Worm (Caenorhabditis elegans) whole organism, L3 larva: Measurements from ENCODE around the gene herd-1.

ENCODE experiments used
- ZK546.5 ChIP-seq: sonication (generic microtip); optimal IDR thresholded peaks from 2 replicates; lab custom pipeline; 2017; ENCODE audit warnings: missing biosample characterization, missing genetic modification characterization
- ceh-16 ChIP-seq: sonication (generic microtip); optimal IDR thresholded peaks from 2 replicates; lab custom pipeline; 2017; ENCODE audit warnings: missing biosample characterization, missing genetic modification characterization
- ceh-28 ChIP-seq: fragments of 150-350 bp; optimal IDR thresholded peaks from 2 replicates; lab custom pipeline; 2014; ENCODE audit warnings: missing biosample characterization, missing genetic modification reagents, missing genetic modification characterization
- egl-27 ChIP-seq: sonication (generic microtip); optimal IDR thresholded peaks from 4 replicates; lab custom pipeline; 2017; ENCODE audit warnings: missing biosample characterization, missing genetic modification reagents, missing genetic modification characterization
- elt-3 ChIP-seq, 3 experiments: fragments of 150-350 bp in 1 of 3; sonication (generic microtip) in 2 of 3; optimal IDR thresholded peaks; 2 replicates in 2 of 3; 4 replicates in 1 of 3; lab custom pipeline; 2014 to 2017; ENCODE audit warnings: missing biosample characterization in 3 of 3, missing genetic modification characterization in 3 of 3
- nhr-11 ChIP-seq: fragments of 150-350 bp; optimal IDR thresholded peaks from 2 replicates; lab custom pipeline; 2014; ENCODE audit warnings: missing biosample characterization, missing genetic modification characterization
- pqm-1 ChIP-seq: fragments of 150-350 bp; optimal IDR thresholded peaks from 2 replicates; lab custom pipeline; 2017; ENCODE audit warnings: missing biosample characterization, missing genetic modification characterization, inconsistent platforms
- skn-1 ChIP-seq: fragments of 150-350 bp; optimal IDR thresholded peaks from 2 replicates; lab custom pipeline; 2014; ENCODE audit warnings: missing biosample characterization, missing genetic modification characterization
- unc-39 ChIP-seq: sonication (generic microtip); optimal IDR thresholded peaks from 4 replicates; lab custom pipeline; 2017; ENCODE audit warnings: missing biosample characterization, missing genetic modification characterization

ce11 chrIII:12537239-12537845 lies 41.0 kb downstream of the herd-1 start:
- no peak for TF ChIP-seq ceh-28 (tag; lab: Kevin White, UChicago)
- TF ChIP-seq elt-3 (tag; optimal IDR thresholded peaks at IDR 0.05; lab: Kevin White, UChicago), result no peak
- TF ChIP-seq nhr-11 (tag; lab: Kevin White, UChicago), result no peak
- TF ChIP-seq unc-39 (tag; lab: Kevin White, UChicago), result no peak
- no peak for TF ChIP-seq egl-27 (tag; lab: Kevin White, UChicago)
- TF ChIP-seq ceh-16 (tag; lab: Kevin White, UChicago), result no peak
- no peak for TF ChIP-seq skn-1
- no peak for TF ChIP-seq ZK546.5
- no peak for TF ChIP-seq pqm-1 (tag; lab: Kevin White, UChicago)
